Fruit fly (Drosophila melanogaster): Measurements from ENCODE around the gene CG34112.

CG34112 gene

dm6 chr3R:4437113-4437512 is 43.1 kb upstream of the CG34112 start, which contains the start of the genes Lipt2 and CG14650 (continued):
- TF ChIP-seq dati (GFP tag; IDR thresholded peaks at IDR 0.05) (no peak), Atf-2 (GFP tag; optimal IDR thresholded peaks at IDR 0.05) (no peak), CG13296 (GFP tag; optimal IDR thresholded peaks at IDR 0.05) (no peak), CG10654 (GFP tag; optimal IDR thresholded peaks at IDR 0.05) (peak; percentile 42), NFAT (GFP tag; IDR thresholded peaks at IDR 0.05) (peak; percentile 49; the same call in 1 of the 2 replicates), CG2129 (GFP tag; IDR thresholded peaks at IDR 0.05; ENCODE audit: partially characterized antibody) (peak; percentile 26; the same call in 1 of the 2 replicates), Nf-YB (GFP tag; optimal IDR thresholded peaks at IDR 0.05) (peak; percentile 17), CG8765 (GFP tag; IDR thresholded peaks at IDR 0.05) (no peak), chinmo (GFP tag; IDR thresholded peaks at IDR 0.05; ENCODE audit: partially characterized antibody) (no peak), CG30403 (GFP tag; optimal IDR thresholded peaks at IDR 0.05) (peak; percentile 74), gt (GFP tag; IDR thresholded peaks at IDR 0.05) (no peak), ab (GFP tag; optimal IDR thresholded peaks at IDR 0.05) (no peak), fd64A (GFP tag; optimal IDR thresholded peaks at IDR 0.05) (no peak), CG12236 (GFP tag; optimal IDR thresholded peaks at IDR 0.05) (peak; percentile 23), ham (GFP tag; IDR thresholded peaks at IDR 0.05) (no peak), CG2889 (GFP tag; IDR thresholded peaks at IDR 0.05) (no peak), Sin3A (optimal IDR thresholded peaks at IDR 0.05) (peak; percentile 83), gem (tag; optimal IDR thresholded peaks at IDR 0.05) (no peak), Nf-YC (tag; optimal IDR thresholded peaks at IDR 0.05) (peak; percentile 48), Lhr (GFP tag; optimal IDR thresholded peaks at IDR 0.05) (peak; percentile 31), odd (GFP tag; optimal IDR thresholded peaks at IDR 0.05) (no peak), vnd (GFP tag; IDR thresholded peaks at IDR 0.05; ENCODE audit: partially characterized antibody) (peak; percentile 47; the same call in 1 of the 3 replicates), B-H1 (GFP tag; IDR thresholded peaks at IDR 0.05) (no peak), CG30020 (tag; optimal IDR thresholded peaks at IDR 0.05) (peak; percentile 79), Bteb2 (GFP tag; optimal IDR thresholded peaks at IDR 0.05) (peak; percentile 41), tgo (GFP tag; IDR thresholded peaks at IDR 0.05) (no peak; the same call in 2 of the 3 replicates), CoRest (tag; optimal IDR thresholded peaks at IDR 0.05) (no peak), fd102C (GFP tag; optimal IDR thresholded peaks at IDR 0.05) (no peak), Dek (tag; optimal IDR thresholded peaks at IDR 0.05) (no peak), Hmr (GFP tag; optimal IDR thresholded peaks at IDR 0.05) (no peak), Sry-β (GFP tag; optimal IDR thresholded peaks at IDR 0.05) (no peak), CG32532 (GFP tag; IDR thresholded peaks at IDR 0.05) (peak; percentile 56), CG12071 (GFP tag; optimal IDR thresholded peaks at IDR 0.05) (no peak), crp (GFP tag; optimal IDR thresholded peaks at IDR 0.05) (peak in 1 of 2 experiments; percentile 37), CG18476 (GFP tag; optimal IDR thresholded peaks at IDR 0.05) (peak; percentile 19), Drgx (GFP tag; IDR thresholded peaks at IDR 0.05) (no peak), Xrp1 (GFP tag; IDR thresholded peaks at IDR 0.05) (0 out of 2 replicates have a peak, but pooled peaks have one; percentile 36), Hr78 (GFP tag; optimal IDR thresholded peaks at IDR 0.05) (peak in 1 of 2 experiments; percentile 81), CG17568 (GFP tag; optimal IDR thresholded peaks at IDR 0.05) (no peak), Atf3 (GFP tag; optimal IDR thresholded peaks at IDR 0.05) (peak; percentile 42), CG14441 (GFP tag; IDR thresholded peaks at IDR 0.05) (peak; percentile 33; the same call in 1 of the 2 replicates), aop (GFP tag; IDR thresholded peaks at IDR 0.05) (no peak), MESR4 (GFP tag; optimal IDR thresholded peaks at IDR 0.05) (peak; percentile 84), HLHmδ (GFP tag; optimal IDR thresholded peaks at IDR 0.05) (no peak), mirr (GFP tag; optimal IDR thresholded peaks at IDR 0.05) (peak; percentile 8), CG2875 (GFP tag; optimal IDR thresholded peaks at IDR 0.05) (no peak), CG14667 (GFP tag; IDR thresholded peaks at IDR 0.05) (no peak), tap (tag; optimal IDR thresholded peaks at IDR 0.05) (no peak), CG10959 (GFP tag; IDR thresholded peaks at IDR 0.05) (no peak), zen (tag; optimal IDR thresholded peaks at IDR 0.05) (peak; percentile 45), CG31441 (GFP tag; IDR thresholded peaks at IDR 0.05) (no peak)
